Worm (Caenorhabditis elegans) whole organism, late embryonic: ENCODE data around the gene npr-42.

Source experiments
- C08G9.2 ChIP-seq: sonication (generic microtip); optimal IDR thresholded peaks from 2 replicates; lab custom pipeline; 2016; ENCODE audit warnings: mild to moderate bottlenecking, missing genetic modification characterization, moderate library complexity, missing compliant biosample characterization
- C38D4.7 ChIP-seq: fragments of 200-800 bp; sonication (Bioruptor generic); optimal IDR thresholded peaks from 2 replicates; lab custom pipeline; 2018; ENCODE audit warnings: mild to moderate bottlenecking, missing genetic modification characterization, moderate library complexity, missing compliant biosample characterization
- K02D7.2 ChIP-seq: sonication (generic microtip); optimal IDR thresholded peaks from 2 replicates; lab custom pipeline; 2017; ENCODE audit warnings: mild to moderate bottlenecking, missing genetic modification characterization, missing compliant biosample characterization
- K09A11.1 ChIP-seq: sonication (generic microtip); optimal IDR thresholded peaks from 2 replicates; lab custom pipeline; 2017; ENCODE audit warnings: antibody characterized with exemption, mild to moderate bottlenecking, missing genetic modification characterization, missing compliant biosample characterization; ENCODE audit not compliant: insufficient read depth
- T23F11.4 ChIP-seq: fragments of 200-800 bp; sonication (Bioruptor generic); optimal IDR thresholded peaks from 2 replicates; lab custom pipeline; 2018; ENCODE audit warnings: mild to moderate bottlenecking, missing genetic modification characterization, missing compliant biosample characterization
- ahr-1 ChIP-seq: sonication (generic microtip); optimal IDR thresholded peaks from 2 replicates; lab custom pipeline; 2016; ENCODE audit warnings: missing genetic modification characterization, missing compliant biosample characterization
- ceh-22 ChIP-seq: sonication (generic microtip); optimal IDR thresholded peaks from 2 replicates; lab custom pipeline; 2017; ENCODE audit warnings: missing biosample characterization, missing genetic modification characterization
- ceh-30 ChIP-seq: fragments of 150-350 bp; optimal IDR thresholded peaks from 2 replicates; lab custom pipeline; 2014; ENCODE audit warnings: missing biosample characterization, missing genetic modification characterization
- ceh-31 ChIP-seq: sonication (generic microtip); optimal IDR thresholded peaks from 2 replicates; lab custom pipeline; 2016; ENCODE audit warnings: missing genetic modification characterization, missing compliant biosample characterization
- ceh-34 ChIP-seq: sonication (generic microtip); optimal IDR thresholded peaks from 2 replicates; lab custom pipeline; 2016; ENCODE audit warnings: mild to moderate bottlenecking, missing genetic modification characterization, missing compliant biosample characterization
- ceh-45 ChIP-seq: fragments of 200-800 bp; sonication (Bioruptor generic); IDR thresholded peaks from 2 replicates; pipeline ENCODE4 v1.3.6; 2022; ENCODE audit warnings: missing genetic modification reagents, missing genetic modification characterization, missing compliant biosample characterization
- che-1 ChIP-seq: sonication (generic microtip); optimal IDR thresholded peaks from 2 replicates; lab custom pipeline; 2016; ENCODE audit warnings: mild to moderate bottlenecking, missing genetic modification characterization, missing compliant biosample characterization
- dmd-4 ChIP-seq: sonication (generic microtip); optimal IDR thresholded peaks from 2 replicates; lab custom pipeline; 2016; ENCODE audit warnings: borderline replicate concordance, missing genetic modification characterization, missing compliant biosample characterization
- ets-4 ChIP-seq: sonication (generic microtip); optimal IDR thresholded peaks from 2 replicates; lab custom pipeline; 2016; ENCODE audit warnings: missing genetic modification characterization, missing compliant biosample characterization
- eyg-1 ChIP-seq: sonication (generic microtip); optimal IDR thresholded peaks from 2 replicates; lab custom pipeline; 2016; ENCODE audit warnings: missing genotype, missing genetic modification characterization, missing compliant biosample characterization
- fax-1 ChIP-seq: sonication (generic microtip); optimal IDR thresholded peaks from 2 replicates; lab custom pipeline; 2016; ENCODE audit warnings: missing genotype, missing genetic modification characterization, missing compliant biosample characterization
- fkh-6 ChIP-seq: sonication (generic microtip); optimal IDR thresholded peaks from 2 replicates; lab custom pipeline; 2016; ENCODE audit warnings: missing genetic modification characterization, missing compliant biosample characterization
- gmeb-2 ChIP-seq: sonication (generic microtip); optimal IDR thresholded peaks from 2 replicates; lab custom pipeline; 2016; ENCODE audit warnings: missing genetic modification characterization, inconsistent platforms, missing compliant biosample characterization
- hlh-13 ChIP-seq: fragments of 200-800 bp; sonication (Bioruptor generic); optimal IDR thresholded peaks from 2 replicates; lab custom pipeline; 2018; ENCODE audit warnings: mild to moderate bottlenecking, missing genetic modification characterization, missing compliant biosample characterization
- hlh-15 ChIP-seq: sonication (generic microtip); optimal IDR thresholded peaks from 2 replicates; lab custom pipeline; 2016; ENCODE audit warnings: missing genetic modification characterization, missing compliant biosample characterization
- hlh-30 ChIP-seq: sonication (generic microtip); optimal IDR thresholded peaks from 2 replicates; lab custom pipeline; 2017; ENCODE audit warnings: antibody characterized with exemption, missing genetic modification characterization, missing compliant biosample characterization; ENCODE audit not compliant: insufficient read depth
- hlh-8 ChIP-seq: sonication (generic microtip); optimal IDR thresholded peaks from 2 replicates; lab custom pipeline; 2016; ENCODE audit warnings: missing genotype, missing genetic modification characterization, missing compliant biosample characterization
- lim-6 ChIP-seq: sonication (generic microtip); optimal IDR thresholded peaks from 2 replicates; lab custom pipeline; 2016; ENCODE audit warnings: missing genetic modification characterization, missing compliant biosample characterization
- lin-11 ChIP-seq: fragments of 200-800 bp; sonication (Bioruptor generic); optimal IDR thresholded peaks from 2 replicates; lab custom pipeline; 2018; ENCODE audit warnings: mild to moderate bottlenecking, missing genetic modification characterization, missing compliant biosample characterization
- madf-2 ChIP-seq: sonication (generic microtip); optimal IDR thresholded peaks from 2 replicates; lab custom pipeline; 2017; ENCODE audit warnings: missing genetic modification characterization, missing compliant biosample characterization
- npax-4 ChIP-seq: sonication (generic microtip); optimal IDR thresholded peaks from 2 replicates; lab custom pipeline; 2016; ENCODE audit warnings: missing genetic modification characterization, missing compliant biosample characterization
- odd-2 ChIP-seq: sonication (generic microtip); optimal IDR thresholded peaks from 2 replicates; lab custom pipeline; 2017; ENCODE audit warnings: antibody characterized with exemption, mild to moderate bottlenecking, missing genetic modification characterization, missing compliant biosample characterization
- pha-2 ChIP-seq: sonication (generic microtip); optimal IDR thresholded peaks from 2 replicates; lab custom pipeline; 2017; ENCODE audit warnings: mild to moderate bottlenecking, missing genetic modification characterization, missing compliant biosample characterization
- pros-1 ChIP-seq: fragments of 150-350 bp; optimal IDR thresholded peaks from 2 replicates; lab custom pipeline; 2014; ENCODE audit warnings: missing biosample characterization, missing genetic modification reagents, missing genetic modification characterization
- rnt-1 ChIP-seq: sonication (generic microtip); optimal IDR thresholded peaks from 2 replicates; lab custom pipeline; 2016; ENCODE audit warnings: missing genetic modification characterization, missing compliant biosample characterization
- sdc-2 ChIP-seq: sonication (generic microtip); optimal IDR thresholded peaks from 2 replicates; lab custom pipeline; 2016; ENCODE audit warnings: missing genotype, missing genetic modification characterization, missing compliant biosample characterization
- syd-9 ChIP-seq: sonication (generic microtip); optimal IDR thresholded peaks from 2 replicates; lab custom pipeline; 2016; ENCODE audit warnings: mild to moderate bottlenecking, missing genetic modification characterization, moderate library complexity, missing compliant biosample characterization
- ttx-3 ChIP-seq: sonication (generic microtip); optimal IDR thresholded peaks from 2 replicates; lab custom pipeline; 2016; ENCODE audit warnings: missing genetic modification reagents, missing genetic modification characterization, missing compliant biosample characterization
- unc-55 ChIP-seq: sonication (generic microtip); optimal IDR thresholded peaks from 2 replicates; lab custom pipeline; 2017; ENCODE audit warnings: missing biosample characterization, missing genetic modification reagents, missing genetic modification characterization

npr-42 gene

ce11 chrII:4275637-4276252, at the start of gene npr-42:
Gene npr-42 (plus strand): TSS chrII:4276202.
- TF ChIP-seq K09A11.1 (tag; lab: Kevin White, UChicago): no peak
- TF ChIP-seq sdc-2 (tag; lab: Kevin White, UChicago): no peak
- TF ChIP-seq, all 69 proteins: peak for 0

ce11 chrII:4226598-4227096, 49.4 kb upstream of the npr-42 start, which contains the start of gene C16A11.4:
Gene C16A11.4 (plus strand): TSS chrII:4227046.
- no peak for TF ChIP-seq hlh-13 (GFP tag; lab: Kevin White, UChicago)
- no peak for TF ChIP-seq fax-1 (tag; lab: Kevin White, UChicago)
- no peak for TF ChIP-seq odd-2 (tag; lab: Kevin White, UChicago)
- no peak for TF ChIP-seq syd-9
- TF ChIP-seq hlh-30: no peak
- no peak for TF ChIP-seq lim-6 (tag; lab: Kevin White, UChicago)
- TF ChIP-seq pha-2: no peak
- TF ChIP-seq gmeb-2 (tag; lab: Kevin White, UChicago): no peak
- TF ChIP-seq eyg-1: no peak
- no peak for TF ChIP-seq ceh-34 (tag; lab: Kevin White, UChicago)
- no peak for TF ChIP-seq fkh-6 (tag; lab: Kevin White, UChicago)

ce11 chrII:4228112-4228770, 47.8 kb upstream of the npr-42 start:
- TF ChIP-seq ttx-3 (tag; lab: Kevin White, UChicago): no peak
- TF ChIP-seq npax-4 (tag; lab: Kevin White, UChicago): no peak
- no peak for TF ChIP-seq hlh-30
- no peak for TF ChIP-seq che-1 (tag; lab: Kevin White, UChicago)
- no peak for TF ChIP-seq unc-55 (GFP tag; lab: Kevin White, UChicago)
- TF ChIP-seq, all 69 proteins: peak for 0

- no peak for TF ChIP-seq C08G9.2 (tag; lab: Kevin White, UChicago)
- no peak for TF ChIP-seq ceh-31 (tag; lab: Kevin White, UChicago)
- no peak for TF ChIP-seq rnt-1 (tag; lab: Kevin White, UChicago)
- no peak for TF ChIP-seq pros-1 (tag; lab: Kevin White, UChicago)
- TF ChIP-seq hlh-8 (tag; lab: Kevin White, UChicago): no peak
- no peak for TF ChIP-seq hlh-30
- TF ChIP-seq, all 69 proteins: peak for 0
Measured at ce11 chrII:4229106-4229708, 46.8 kb upstream of the npr-42 start, which contains the start of gene C16A11.3. Gene C16A11.3 (plus strand): TSS chrII:4229545.

ce11 chrII:4230816-4231435, 45.1 kb upstream of the npr-42 start, which contains the start of gene C16A11.10:
Gene C16A11.10 (plus strand): TSS chrII:4231385.
- no peak for TF ChIP-seq dmd-4
- TF ChIP-seq fkh-6 (tag; lab: Kevin White, UChicago): no peak
- no peak for TF ChIP-seq madf-2 (tag; lab: Kevin White, UChicago)
- no peak for TF ChIP-seq eyg-1
- no peak for TF ChIP-seq K02D7.2 (tag; lab: Kevin White, UChicago)
- TF ChIP-seq rnt-1 (tag; lab: Kevin White, UChicago): no peak
- no peak for TF ChIP-seq ahr-1 (tag; lab: Kevin White, UChicago)
- TF ChIP-seq ceh-22: no peak
- no peak for TF ChIP-seq ceh-45
- TF ChIP-seq hlh-13 (GFP tag; lab: Kevin White, UChicago): no peak
- TF ChIP-seq C08G9.2 (tag; lab: Kevin White, UChicago): no peak
- TF ChIP-seq ceh-30 (tag; lab: Kevin White, UChicago): no peak
- no peak for TF ChIP-seq hlh-15
- no peak for TF ChIP-seq che-1 (tag; lab: Kevin White, UChicago)
- TF ChIP-seq ets-4 (tag; lab: Kevin White, UChicago): no peak
- no peak for TF ChIP-seq C38D4.7 (GFP tag; lab: Kevin White, UChicago)
- no peak for TF ChIP-seq syd-9
- TF ChIP-seq lin-11: no peak
- TF ChIP-seq T23F11.4 (GFP tag; lab: Kevin White, UChicago): no peak
- TF ChIP-seq, all 69 proteins: peak for 0
